Fruit fly (Drosophila melanogaster) whole organism, wandering third instar larva: ENCODE results near the gene SamDC.

Experiments used
- Abd-B ChIP-seq: fragments of >200 bp; optimal IDR thresholded peaks from 2 replicates; lab custom pipeline; 2017; ENCODE audit warnings: missing biosample characterization, missing genetic modification characterization
- CG32264 ChIP-seq: fragments of 200-800 bp; sonication (Bioruptor generic); optimal IDR thresholded peaks from 2 replicates; lab custom pipeline; 2016; ENCODE audit warnings: missing biosample characterization, missing genetic modification characterization
- CG9705 ChIP-seq: fragments of 200-800 bp; sonication (Bioruptor generic); optimal IDR thresholded peaks from 2 replicates; lab custom pipeline; 2018; ENCODE audit warnings: missing biosample characterization, mild to moderate bottlenecking, missing genetic modification characterization
- CrebA ChIP-seq: fragments of 200-800 bp; sonication (Bioruptor generic); optimal IDR thresholded peaks from 2 replicates; lab custom pipeline; 2016; ENCODE audit warnings: missing biosample characterization, mild to moderate bottlenecking, missing genetic modification characterization, borderline replicate concordance
- Dfd ChIP-seq: fragments of >200 bp; optimal IDR thresholded peaks from 2 replicates; lab custom pipeline; 2017; ENCODE audit warnings: missing biosample characterization, missing genetic modification characterization
- Dif ChIP-seq: fragments of 200-275, 200-300 bp; sonication (Bioruptor generic); optimal IDR thresholded peaks from 2 replicates; lab custom pipeline; 2018; ENCODE audit warnings: missing biosample characterization, missing genetic modification characterization; ENCODE audit not compliant: partially characterized antibody
- GATAd ChIP-seq: sonication (Bioruptor generic); optimal IDR thresholded peaks from 2 replicates; lab custom pipeline; 2016; ENCODE audit warnings: missing biosample characterization, missing genetic modification characterization
- HLH106 ChIP-seq: fragments of 200-800 bp; optimal IDR thresholded peaks from 3 replicates; lab custom pipeline; 2019; ENCODE audit warnings: missing biosample characterization, mild to moderate bottlenecking, missing genetic modification characterization, moderate library complexity
- Hnf4 ChIP-seq: fragments of 200-800 bp; sonication (Bioruptor generic); optimal IDR thresholded peaks from 2 replicates; lab custom pipeline; 2016; ENCODE audit warnings: missing biosample characterization, mild to moderate bottlenecking, missing genetic modification characterization
- Hr78 ChIP-seq: fragments of >200 bp; optimal IDR thresholded peaks from 2 replicates; lab custom pipeline; 2017; ENCODE audit warnings: missing biosample characterization, missing genetic modification characterization
- Hr83 ChIP-seq: fragments of 200-300 bp; sonication (Bioruptor generic); optimal IDR thresholded peaks from 2 replicates; lab custom pipeline; 2016; ENCODE audit warnings: missing biosample characterization, mild to moderate bottlenecking, missing genetic modification characterization, moderate library complexity; ENCODE audit not compliant: poor library complexity, severe bottlenecking
- Jra ChIP-seq: sonication (Bioruptor generic); optimal IDR thresholded peaks from 2 replicates; lab custom pipeline; 2016; ENCODE audit warnings: missing biosample characterization, missing genetic modification characterization
- Mio ChIP-seq: sonication (Bioruptor generic); optimal IDR thresholded peaks from 2 replicates; lab custom pipeline; 2016; ENCODE audit warnings: missing biosample characterization, missing genetic modification characterization
- Myc ChIP-seq: fragments of >200 bp; optimal IDR thresholded peaks from 2 replicates; lab custom pipeline; 2017
- N ChIP-seq: fragments of >200 bp; optimal IDR thresholded peaks from 2 replicates; lab custom pipeline; 2018; ENCODE audit warnings: missing biosample characterization, missing external identifiers, missing genetic modification characterization
- OdsH ChIP-seq: fragments of 200-800 bp; sonication (Bioruptor generic); optimal IDR thresholded peaks from 2 replicates; lab custom pipeline; 2016; ENCODE audit warnings: missing biosample characterization, mild to moderate bottlenecking, missing genetic modification characterization
- Rel ChIP-seq, 2 experiments: fragments of 200-800 bp; sonication (Bioruptor generic) in 1 of 2; optimal IDR thresholded peaks; 2 replicates in 1 of 2; 3 replicates in 1 of 2; lab custom pipeline; 2016 to 2019; ENCODE audit warnings: mild to moderate bottlenecking in 2 of 2, missing biosample characterization in 2 of 2, missing genetic modification characterization in 2 of 2, moderate library complexity in 1 of 2
- Sp1 ChIP-seq: fragments of 200-800 bp; sonication (Bioruptor generic); optimal IDR thresholded peaks from 3 replicates; lab custom pipeline; 2019; ENCODE audit warnings: missing biosample characterization, mild to moderate bottlenecking, missing genetic modification characterization, moderate library complexity
- Vsx2 ChIP-seq: fragments of 200-300, 225-300 bp; sonication (Bioruptor generic); optimal IDR thresholded peaks from 2 replicates; lab custom pipeline; 2018; ENCODE audit warnings: missing biosample characterization, missing genetic modification characterization; ENCODE audit not compliant: partially characterized antibody
- br ChIP-seq: fragments of 200-800 bp; sonication (Bioruptor generic); optimal IDR thresholded peaks from 2 replicates; lab custom pipeline; 2016; ENCODE audit warnings: missing biosample characterization, missing genetic modification characterization
- brk ChIP-seq: fragments of 200-800 bp; sonication (Bioruptor generic); optimal IDR thresholded peaks from 2 replicates; lab custom pipeline; 2016; ENCODE audit warnings: missing biosample characterization, mild to moderate bottlenecking, missing genetic modification characterization
- dl ChIP-seq, 2 experiments: fragments of 175-275, 200-275 bp in 1 of 2; fragments of 200-275 bp in 1 of 2; sonication (Bioruptor generic); optimal IDR thresholded peaks; lab custom pipeline; 2018; ENCODE audit warnings: mild to moderate bottlenecking in 2 of 2, missing biosample characterization in 2 of 2, missing genetic modification characterization in 2 of 2, moderate library complexity in 2 of 2; ENCODE audit not compliant: partially characterized antibody in 2 of 2, insufficient read depth in 1 of 2
- dmrt93B ChIP-seq: fragments of 200-800 bp; sonication (Bioruptor generic); optimal IDR thresholded peaks from 2 replicates; lab custom pipeline; 2018; ENCODE audit warnings: missing biosample characterization, mild to moderate bottlenecking, missing genetic modification characterization
- dsf ChIP-seq: sonication (Bioruptor generic); optimal IDR thresholded peaks from 2 replicates; lab custom pipeline; 2016; ENCODE audit warnings: missing biosample characterization, missing genetic modification characterization, borderline replicate concordance
- ey ChIP-seq: fragments of 200-800 bp; sonication (Bioruptor generic); optimal IDR thresholded peaks from 2 replicates; lab custom pipeline; 2016; ENCODE audit warnings: missing biosample characterization, missing genetic modification characterization
- foxo ChIP-seq, 2 experiments: fragments of 200-800 bp; sonication (Bioruptor generic); optimal IDR thresholded peaks; 2 replicates in 1 of 2; 3 replicates in 1 of 2; lab custom pipeline; 2016 to 2017; ENCODE audit warnings: missing biosample characterization in 2 of 2, missing genetic modification characterization in 2 of 2
- fru ChIP-seq: fragments of 200-800 bp; sonication (Bioruptor generic); optimal IDR thresholded peaks from 3 replicates; lab custom pipeline; 2016; ENCODE audit warnings: missing biosample characterization, mild to moderate bottlenecking, missing genetic modification characterization
- h ChIP-seq: fragments of 200-800 bp; sonication (Bioruptor generic); optimal IDR thresholded peaks from 3 replicates; lab custom pipeline; 2016; ENCODE audit warnings: missing biosample characterization, mild to moderate bottlenecking, missing genetic modification characterization
- jim ChIP-seq: fragments of 175-275, 200-325 bp; sonication (Bioruptor generic); optimal IDR thresholded peaks from 2 replicates; lab custom pipeline; 2016; ENCODE audit warnings: missing biosample characterization, mild to moderate bottlenecking, missing genetic modification characterization
- lola ChIP-seq: fragments of >200 bp; optimal IDR thresholded peaks from 2 replicates; lab custom pipeline; 2017; ENCODE audit warnings: missing biosample characterization, missing genetic modification characterization
- pan ChIP-seq: fragments of >200 bp; optimal IDR thresholded peaks from 2 replicates; lab custom pipeline; 2017
- psq ChIP-seq: fragments of 200-800 bp; sonication (Bioruptor generic); optimal IDR thresholded peaks from 3 replicates; lab custom pipeline; 2017; ENCODE audit warnings: missing biosample characterization, mild to moderate bottlenecking, missing genetic modification characterization, moderate library complexity
- rgr ChIP-seq: fragments of 200-800 bp; sonication (Bioruptor generic); optimal IDR thresholded peaks from 3 replicates; lab custom pipeline; 2016; ENCODE audit warnings: missing biosample characterization, mild to moderate bottlenecking, missing genetic modification characterization
- sage ChIP-seq: fragments of 200-800 bp; sonication (Bioruptor generic); optimal IDR thresholded peaks from 2 replicates; lab custom pipeline; 2016; ENCODE audit warnings: missing biosample characterization, mild to moderate bottlenecking, missing genetic modification characterization
- sv ChIP-seq: fragments of 200-800 bp; sonication (Bioruptor generic); optimal IDR thresholded peaks from 3 replicates; lab custom pipeline; 2016; ENCODE audit warnings: missing biosample characterization, missing genetic modification characterization
- tai ChIP-seq: sonication (Bioruptor generic); optimal IDR thresholded peaks from 2 replicates; lab custom pipeline; 2016; ENCODE audit warnings: missing biosample characterization, missing genetic modification characterization
- usp ChIP-seq: fragments of >200 bp; optimal IDR thresholded peaks from 2 replicates; lab custom pipeline; 2017; ENCODE audit warnings: missing biosample characterization, missing genetic modification characterization
- woc ChIP-seq: sonication (Bioruptor generic); optimal IDR thresholded peaks from 2 replicates; lab custom pipeline; 2016; ENCODE audit warnings: missing biosample characterization, mild to moderate bottlenecking, missing genetic modification characterization

The SamDC gene

DNA sequence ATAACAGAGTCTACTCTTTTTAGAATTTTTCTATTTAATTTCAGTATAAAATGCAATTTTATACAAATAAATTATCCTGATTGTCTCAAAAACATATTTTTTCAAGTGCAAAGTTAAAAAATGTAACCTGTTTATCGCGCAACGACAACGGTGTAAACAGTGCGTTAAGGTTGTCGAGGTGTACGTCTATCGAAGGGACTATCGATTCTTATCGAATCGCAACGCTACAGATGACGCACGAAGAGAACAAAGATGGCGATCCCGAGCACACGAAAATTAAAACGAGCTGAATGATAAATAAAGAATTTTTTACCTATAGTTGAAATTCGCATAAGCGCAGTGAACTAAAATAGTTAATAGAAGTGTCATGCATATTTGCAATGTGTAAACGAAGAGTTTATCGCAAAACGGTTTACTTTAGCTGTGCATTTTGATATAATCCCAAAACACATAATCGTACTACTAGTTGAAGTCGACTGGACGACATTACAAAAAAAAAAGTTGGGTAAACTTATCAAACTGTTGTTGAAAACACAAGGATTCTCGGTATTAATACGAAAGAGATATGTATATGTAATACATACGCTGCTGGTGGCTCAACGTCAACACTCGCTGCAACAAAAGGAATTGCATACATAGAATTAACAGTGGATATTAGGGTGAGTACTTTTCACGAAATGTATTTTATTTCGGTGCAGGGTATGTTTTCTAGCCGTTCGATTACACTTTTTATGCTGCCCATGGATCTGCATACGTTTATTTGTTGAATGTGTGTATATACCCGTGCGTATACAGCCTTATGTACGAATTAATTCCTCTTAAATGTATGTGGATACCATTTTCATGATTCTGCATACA, 48.8 kb downstream of the SamDC start, which contains the start of gene da:
TSS of gene da (plus strand) at position 237 of the 858 bp plus-strand sequence.
- TF ChIP-seq br (GFP tag; lab: Kevin White, UChicago) (no peak), Rel (GFP tag; optimal IDR thresholded peaks at IDR 0.05; lab: Kevin White, UChicago) (no peak), Rel (tag; optimal IDR thresholded peaks at IDR 0.05; lab: Kevin White, UChicago) (peak; percentile 39), dsf (GFP tag; lab: Kevin White, UChicago) (no peak), Jra (GFP tag; lab: Kevin White, UChicago) (peak; percentile 56), foxo (GFP tag; optimal IDR thresholded peaks at IDR 0.05; lab: Kevin White, UChicago) (peak in 1 of 2 experiments; percentile 24), Hr83 (GFP tag; lab: Kevin White, UChicago) (no peak), fru (peak; percentile 39), OdsH (no peak), Myc (no peak), sage (GFP tag; lab: Kevin White, UChicago) (peak; percentile 31), brk (GFP tag; lab: Kevin White, UChicago) (no peak), woc (GFP tag; lab: Kevin White, UChicago) (peak; percentile 64), Hnf4 (peak; percentile 52), Abd-B (GFP tag; lab: Kevin White, UChicago) (no peak), rgr (GFP tag; lab: Kevin White, UChicago) (peak; percentile 55), Sp1 (peak; percentile 47), usp (GFP tag; lab: Kevin White, UChicago) (no peak), dl (GFP tag; optimal IDR thresholded peaks at IDR 0.05; lab: Kevin White, UChicago; ENCODE audit: insufficient read depth in 1 of 2, partially characterized antibody in 2 of 2) (no peak), jim (GFP tag; lab: Kevin White, UChicago) (no peak), Mio (GFP tag; lab: Kevin White, UChicago) (no peak), ey (peak; percentile 33), N (GFP tag; lab: Kevin White, UChicago) (peak; percentile 94), lola (GFP tag; lab: Kevin White, UChicago) (peak; percentile 69), psq (GFP tag; lab: Kevin White, UChicago) (peak; percentile 8), Hr78 (GFP tag; lab: Kevin White, UChicago) (no peak), dmrt93B (GFP tag; lab: Kevin White, UChicago) (no peak), Dfd (no peak), sv (GFP tag; lab: Kevin White, UChicago) (peak; percentile 15), GATAd (no peak), CG9705 (GFP tag; lab: Kevin White, UChicago) (peak; percentile 12), Dif (no peak), CG32264 (GFP tag; lab: Kevin White, UChicago) (no peak), HLH106 (tag; lab: Kevin White, UChicago) (peak; percentile 61), Vsx2 (no peak), CrebA (GFP tag; lab: Kevin White, UChicago) (no peak), tai (GFP tag; lab: Kevin White, UChicago) (no peak), h (GFP tag; lab: Kevin White, UChicago) (peak; percentile 56), pan (lab: Kevin White, UChicago) (no peak)
